Fruit fly (Drosophila melanogaster) whole organism, prepupa: ENCODE data around the gene CG43915.

Experiments used
- CG32006 ChIP-seq: fragments of 200-800 bp; sonication (Bioruptor generic); optimal IDR thresholded peaks from 3 replicates; lab custom pipeline; 2017; ENCODE audit warnings: missing biosample characterization, mild to moderate bottlenecking, missing genetic modification characterization
- Hr4 ChIP-seq: fragments of 200-800 bp; sonication (Bioruptor generic); optimal IDR thresholded peaks from 3 replicates; lab custom pipeline; 2016; ENCODE audit warnings: missing biosample characterization, missing genetic modification characterization
- acj6 ChIP-seq: fragments of 200-800 bp; sonication (Bioruptor generic); optimal IDR thresholded peaks from 3 replicates; lab custom pipeline; 2016; ENCODE audit warnings: missing biosample characterization, missing genetic modification characterization
- esn ChIP-seq: fragments of 200-800 bp; sonication (Bioruptor generic); optimal IDR thresholded peaks from 2 replicates; lab custom pipeline; 2016; ENCODE audit warnings: missing biosample characterization, mild to moderate bottlenecking, missing genetic modification characterization, moderate library complexity
- fkh ChIP-seq: fragments of 200-800 bp; sonication (Bioruptor generic); optimal IDR thresholded peaks from 3 replicates; lab custom pipeline; 2017; ENCODE audit warnings: missing biosample characterization, mild to moderate bottlenecking, missing genetic modification characterization, moderate library complexity
- svp ChIP-seq: fragments of 200-800 bp; sonication (Bioruptor generic); peaks from one replicate; lab custom pipeline; 2016; ENCODE audit warnings: missing biosample characterization, missing genetic modification characterization
- vri ChIP-seq: fragments of 200-800 bp; sonication (Bioruptor generic); optimal IDR thresholded peaks from 3 replicates; lab custom pipeline; 2016; ENCODE audit warnings: missing biosample characterization, mild to moderate bottlenecking, missing genetic modification characterization

The CG43915 gene

dm6 chr3L:4016754-4017153, 44.1 kb downstream of the CG43915 start (continued):
- peak; percentile 14 for TF ChIP-seq acj6
- TF ChIP-seq Hr4 (GFP tag; lab: Kevin White, UChicago): peak; percentile 45

- no peak for TF ChIP-seq CG32006 (GFP tag; lab: Kevin White, UChicago)
These were observed 45.7 kb downstream of the CG43915 start, which contains the start of gene FoxL1 for dm6 chr3L:4018228-4018928. TSS of gene FoxL1 (plus strand) at chr3L:4018878.

- TF ChIP-seq svp (GFP tag; lab: Kevin White, UChicago) (no peak), esn (GFP tag; lab: Kevin White, UChicago) (peak; percentile 5), vri (GFP tag; lab: Kevin White, UChicago) (peak; percentile 28), fkh (GFP tag; lab: Kevin White, UChicago) (peak; percentile 90)
- TF ChIP-seq, all 60 proteins: peak for 3
These were observed 48.6 kb downstream of the CG43915 start, which contains the start of gene Mul1 for dm6 chr3L:4021260-4021831. TSS of gene Mul1 (plus strand) at chr3L:4021457.
